Fruit fly (Drosophila melanogaster) whole organism, embryonic: ENCODE data around the gene Pink1.

ENCODE experiments used
- Adf1 ChIP-seq: fragments of 200-800 bp; sonication (Bioruptor generic); IDR thresholded peaks from 2 replicates; pipeline ENCODE4 v1.3.6; 2022; ENCODE audit warnings: missing biosample characterization, missing genetic modification characterization
- CG10543 ChIP-seq: fragments of 200-800 bp; sonication (Bioruptor generic); optimal IDR thresholded peaks from 3 replicates; lab custom pipeline; 2017; ENCODE audit warnings: missing biosample characterization, mild to moderate bottlenecking, missing genetic modification characterization, moderate library complexity
- CG11695 ChIP-seq: fragments of 200-800 bp; sonication (Bioruptor generic); IDR thresholded peaks from 3 replicates; pipeline ENCODE4 v1.3.6; 2022; ENCODE audit warnings: missing biosample characterization, missing genetic modification characterization
- CG1647 ChIP-seq: fragments of 200-800 bp; sonication (Bioruptor generic); optimal IDR thresholded peaks from 3 replicates; lab custom pipeline; 2016; ENCODE audit warnings: missing biosample characterization, missing genetic modification characterization
- CG17186 ChIP-seq: fragments of 200-800 bp; sonication (Bioruptor generic); optimal IDR thresholded peaks from 3 replicates; lab custom pipeline; 2017; ENCODE audit warnings: missing biosample characterization, missing genetic modification reagents, missing genetic modification characterization
- CG18011 ChIP-seq: fragments of 200-800 bp; sonication (Bioruptor generic); optimal IDR thresholded peaks from 2 replicates; lab custom pipeline; 2017; ENCODE audit warnings: missing biosample characterization, missing genetic modification characterization, mild to moderate bottlenecking, moderate library complexity, missing genotype
- CG18476 ChIP-seq: fragments of 200-800 bp; sonication (Bioruptor generic); optimal IDR thresholded peaks from 2 replicates; lab custom pipeline; 2016; ENCODE audit warnings: missing biosample characterization, mild to moderate bottlenecking, missing genetic modification characterization
- CG8924 ChIP-seq: fragments of 200-800 bp; optimal IDR thresholded peaks from 3 replicates; lab custom pipeline; 2019; ENCODE audit warnings: missing biosample characterization, mild to moderate bottlenecking, missing genetic modification characterization, moderate library complexity
- Deaf1 ChIP-seq: fragments of 200-800 bp; optimal IDR thresholded peaks from 3 replicates; lab custom pipeline; 2019; ENCODE audit warnings: missing biosample characterization, mild to moderate bottlenecking, missing genetic modification characterization, moderate library complexity
- Med ChIP-seq: fragments of 200-800 bp; sonication (Bioruptor generic); peaks from one replicate; lab custom pipeline; 2016; ENCODE audit warnings: missing biosample characterization, missing genetic modification characterization, mild to moderate bottlenecking, inconsistent platforms, moderate library complexity
- Pdp1 ChIP-seq, 2 experiments: fragments of 200-800 bp; sonication (Bioruptor generic); optimal IDR thresholded peaks; 3 replicates each; lab custom pipeline; 2016; ENCODE audit warnings: missing biosample characterization in 2 of 2, missing genetic modification characterization in 2 of 2, mild to moderate bottlenecking in 1 of 2, moderate library complexity in 1 of 2
- Rfx ChIP-seq: fragments of 200-800 bp; sonication (Bioruptor generic); IDR thresholded peaks from 2 replicates; pipeline ENCODE4 v1.3.6; 2022; ENCODE audit warnings: missing biosample characterization, missing genetic modification characterization
- Trl ChIP-seq, 3 experiments: fragments of >200 bp in 2 of 3; fragments of 200-800 bp in 1 of 3; sonication (Bioruptor generic) in 1 of 3; optimal IDR thresholded peaks; 2 replicates in 1 of 3; 3 replicates in 2 of 3; lab custom pipeline; 2016 to 2017; ENCODE audit warnings: missing biosample characterization in 1 of 3, missing genetic modification characterization in 1 of 3
- amos ChIP-seq: fragments of 200-800 bp; sonication (Bioruptor generic); IDR thresholded peaks from 2 replicates; pipeline ENCODE4 v1.3.6; 2022; ENCODE audit warnings: missing biosample characterization, missing genetic modification characterization; ENCODE audit not compliant: partially characterized antibody
- cad ChIP-seq: fragments of >200 bp; optimal IDR thresholded peaks from 2 replicates; lab custom pipeline; 2017; ENCODE audit warnings: missing biosample characterization, missing genetic modification characterization
- chm ChIP-seq: fragments of 200-800 bp; sonication (Bioruptor generic); IDR thresholded peaks from 2 replicates; pipeline ENCODE4 v1.3.6; 2022; ENCODE audit warnings: missing biosample characterization, missing genetic modification characterization
- crc ChIP-seq: fragments of 200-800 bp; sonication (Bioruptor generic); optimal IDR thresholded peaks from 2 replicates; lab custom pipeline; 2016; ENCODE audit warnings: missing biosample characterization, missing genetic modification characterization
- dysf ChIP-seq: fragments of 200-800 bp; sonication (Bioruptor generic); IDR thresholded peaks from 3 replicates; pipeline ENCODE4 v1.3.6; 2022; ENCODE audit warnings: missing biosample characterization, missing genetic modification characterization
- ewg ChIP-seq: fragments of 200-800 bp; sonication (Bioruptor generic); optimal IDR thresholded peaks from 3 replicates; lab custom pipeline; 2017; ENCODE audit warnings: mild to moderate bottlenecking, missing biosample characterization, missing genetic modification reagents, missing genetic modification characterization
- ftz-f1 ChIP-seq: fragments of 200-800 bp; sonication (Bioruptor generic); optimal IDR thresholded peaks from 2 replicates; lab custom pipeline; 2016; ENCODE audit warnings: missing biosample characterization, missing genetic modification characterization
- kah ChIP-seq: fragments of 200-800 bp; sonication (Bioruptor generic); optimal IDR thresholded peaks from 2 replicates; lab custom pipeline; 2018; ENCODE audit warnings: missing biosample characterization, mild to moderate bottlenecking, missing genetic modification characterization
- knrl ChIP-seq: fragments of 200-800 bp; sonication (Bioruptor generic); IDR thresholded peaks from 3 replicates; pipeline ENCODE4 v1.3.6; 2022; ENCODE audit warnings: missing biosample characterization, missing genetic modification characterization; ENCODE audit not compliant: partially characterized antibody
- lilli ChIP-seq: fragments of 200-800 bp; sonication (Bioruptor generic); optimal IDR thresholded peaks from 3 replicates; lab custom pipeline; 2016; ENCODE audit warnings: missing biosample characterization, missing genetic modification characterization
- mam ChIP-seq: fragments of 200-800 bp; sonication (Bioruptor generic); optimal IDR thresholded peaks from 3 replicates; lab custom pipeline; 2016; ENCODE audit warnings: missing biosample characterization, missing genetic modification characterization
- nerfin-1 ChIP-seq: fragments of 200-800 bp; sonication (Bioruptor generic); optimal IDR thresholded peaks from 3 replicates; lab custom pipeline; 2019; ENCODE audit warnings: missing biosample characterization, mild to moderate bottlenecking, missing genetic modification characterization, moderate library complexity
- oc ChIP-seq: fragments of 200-800 bp; sonication (Bioruptor generic); optimal IDR thresholded peaks from 2 replicates; lab custom pipeline; 2018; ENCODE audit warnings: missing biosample characterization, mild to moderate bottlenecking, missing genetic modification characterization, moderate library complexity
- onecut ChIP-seq: fragments of 200-800 bp; sonication (Bioruptor generic); IDR thresholded peaks from 2 replicates; pipeline ENCODE4 v1.3.6; 2022; ENCODE audit warnings: missing biosample characterization, missing genetic modification characterization
- otp ChIP-seq: fragments of 200-800 bp; sonication (Bioruptor generic); IDR thresholded peaks from 3 replicates; pipeline ENCODE4, ENCODE4 v1.3.6; 2022; ENCODE audit warnings: missing biosample characterization, missing genetic modification characterization
- pfk ChIP-seq: fragments of 200-800 bp; sonication (Bioruptor generic); optimal IDR thresholded peaks from 2 replicates; lab custom pipeline; 2018; ENCODE audit warnings: missing biosample characterization, mild to moderate bottlenecking, missing genetic modification characterization, moderate library complexity
- rib ChIP-seq: fragments of 200-800 bp; sonication (Bioruptor generic); IDR thresholded peaks from 2 replicates; pipeline ENCODE4 v1.3.6; 2022; ENCODE audit warnings: missing biosample characterization, missing genetic modification characterization
- scrt ChIP-seq: fragments of 200-800 bp; sonication (Bioruptor generic); optimal IDR thresholded peaks from 2 replicates; lab custom pipeline; 2018; ENCODE audit warnings: missing biosample characterization, mild to moderate bottlenecking, missing genetic modification characterization, moderate library complexity
- sd ChIP-seq: fragments of 200-800 bp; sonication (Bioruptor generic); optimal IDR thresholded peaks from 3 replicates; lab custom pipeline; 2018; ENCODE audit warnings: missing biosample characterization, mild to moderate bottlenecking, missing genetic modification characterization, moderate library complexity
- sens ChIP-seq: fragments of 200-800 bp; sonication (Bioruptor generic); peaks from one replicate; lab custom pipeline; 2016; ENCODE audit warnings: missing biosample characterization, missing genetic modification characterization
- seq ChIP-seq: fragments of 200-800 bp; sonication (Bioruptor generic); IDR thresholded peaks from 2 replicates; pipeline ENCODE4 v1.3.6; 2022; ENCODE audit warnings: missing biosample characterization, missing genetic modification characterization
- sim ChIP-seq: fragments of 200-800 bp; sonication (Bioruptor generic); IDR thresholded peaks from 2 replicates; pipeline ENCODE4 v1.3.6; 2022; ENCODE audit warnings: missing biosample characterization, missing genetic modification characterization
- so ChIP-seq: fragments of 200-800 bp; sonication (Bioruptor generic); IDR thresholded peaks from 3 replicates; pipeline ENCODE4 v1.3.6; 2022; ENCODE audit warnings: missing biosample characterization, missing genetic modification characterization
- tll ChIP-seq, 2 experiments: fragments of 200-800 bp in 1 of 2; fragments of >200 bp in 1 of 2; sonication (Bioruptor generic) in 1 of 2; optimal IDR thresholded peaks; 2 replicates each; lab custom pipeline; 2017 to 2019; ENCODE audit warnings: missing biosample characterization in 2 of 2, missing genetic modification characterization in 2 of 2, mild to moderate bottlenecking in 1 of 2, moderate library complexity in 1 of 2
- usp ChIP-seq: fragments of >200 bp; optimal IDR thresholded peaks from 2 replicates; lab custom pipeline; 2017; ENCODE audit warnings: missing biosample characterization, missing genetic modification characterization
- vnd ChIP-seq: fragments of 200-800 bp; sonication (Bioruptor generic); IDR thresholded peaks from 3 replicates; pipeline ENCODE4 v1.3.6; 2022; ENCODE audit warnings: missing biosample characterization, missing genetic modification characterization; ENCODE audit not compliant: partially characterized antibody
- zfh2 ChIP-seq: fragments of 200-800 bp; sonication (Bioruptor generic); optimal IDR thresholded peaks from 2 replicates; lab custom pipeline; 2016; ENCODE audit warnings: missing biosample characterization, missing genetic modification characterization

Gene Pink1

DNA sequence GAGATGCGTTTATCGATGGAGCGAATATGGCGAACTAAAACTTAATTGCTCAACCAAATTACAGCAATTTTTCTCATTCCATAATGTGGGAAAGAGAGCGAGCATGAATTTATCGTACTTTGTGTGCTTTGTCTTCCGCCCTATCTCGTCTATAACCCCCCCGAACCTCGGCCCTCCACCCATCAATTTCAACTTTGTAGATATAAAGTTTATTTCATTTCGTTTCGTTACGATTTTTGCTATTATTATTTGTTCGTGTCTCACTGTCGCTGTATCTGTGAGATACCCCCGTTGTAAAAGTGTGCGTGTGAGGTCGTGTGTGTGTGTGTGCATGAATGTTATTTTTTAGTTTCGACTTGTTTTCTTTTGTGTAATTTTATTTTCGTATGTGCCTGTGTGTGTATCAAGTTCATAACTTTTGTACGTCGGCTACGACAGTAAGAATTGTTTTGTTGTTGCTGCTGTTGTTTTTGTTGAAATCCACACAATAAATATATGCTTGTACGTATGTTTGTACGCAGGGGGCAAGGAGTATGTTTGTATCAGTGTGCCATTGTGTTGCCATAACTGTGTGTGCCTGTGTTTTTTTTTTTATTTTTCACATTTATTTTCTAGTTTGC, 25.1 kb downstream of the Pink1 start (continued):
- TF ChIP-seq Rfx (GFP tag; lab: Robert Waterston, UW): peak; percentile 20; the same call in 1 of the 2 replicates
- TF ChIP-seq CG8924 (tag; lab: Kevin White, UChicago): peak; percentile 24
- TF ChIP-seq CG1647: no peak
- TF ChIP-seq zfh2 (GFP tag; lab: Kevin White, UChicago): no peak
- TF ChIP-seq CG18011 (GFP tag; lab: Kevin White, UChicago): no peak
- TF ChIP-seq ewg (GFP tag; lab: Kevin White, UChicago): no peak
- no peak for TF ChIP-seq so
- no peak for TF ChIP-seq nerfin-1 (tag; lab: Kevin White, UChicago)
- no peak for TF ChIP-seq sim (GFP tag; lab: Robert Waterston, UW)
- no peak for TF ChIP-seq CG17186 (GFP tag; lab: Kevin White, UChicago)
- TF ChIP-seq lilli: no peak
- TF ChIP-seq dysf (GFP tag; lab: Robert Waterston, UW): no peak

DNA sequence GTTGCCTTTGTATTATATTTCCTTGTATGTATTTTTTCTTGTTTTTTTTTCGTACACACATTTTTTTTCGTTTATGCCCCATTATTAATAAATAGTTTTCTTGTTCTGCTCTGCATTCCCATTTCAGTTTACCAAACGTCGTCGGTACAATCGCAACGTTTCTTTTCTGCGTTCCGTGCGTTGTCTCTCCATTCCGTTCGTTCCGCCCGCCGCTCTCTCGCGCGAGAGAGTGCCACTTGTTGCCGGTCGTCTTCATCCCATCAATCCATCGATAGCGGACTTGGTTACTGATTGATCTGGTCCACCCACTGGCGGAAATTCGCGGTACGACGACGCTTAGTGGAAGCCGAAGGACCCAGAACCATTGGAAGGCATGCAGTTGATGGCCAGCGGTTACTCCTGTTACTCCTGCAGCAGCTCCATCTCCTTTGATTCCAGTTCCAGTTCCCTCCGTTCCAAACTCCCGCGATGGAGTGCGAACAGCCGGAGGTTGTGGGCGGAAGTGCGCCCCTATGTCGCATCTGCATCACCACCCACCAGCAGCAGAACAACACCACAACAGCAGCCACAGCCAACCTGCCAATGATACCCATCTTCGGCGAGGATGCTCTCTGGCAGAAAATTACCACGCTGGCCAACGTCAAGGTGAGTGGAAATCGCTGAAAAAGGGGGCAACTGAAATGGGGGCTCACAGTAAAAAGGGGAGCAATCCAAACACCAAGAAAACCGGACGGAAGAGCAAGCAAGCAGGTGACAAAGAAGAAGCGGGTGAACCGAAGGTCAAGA, 25.8 kb downstream of the Pink1 start:
- no peak for TF ChIP-seq knrl
- TF ChIP-seq kah (GFP tag; lab: Kevin White, UChicago): peak; percentile 74
- TF ChIP-seq oc (tag; lab: Kevin White, UChicago): no peak
- TF ChIP-seq rib: no peak
- no peak for TF ChIP-seq ftz-f1
- no peak for TF ChIP-seq Deaf1
- TF ChIP-seq mam (GFP tag; lab: Kevin White, UChicago): no peak
- peak; percentile 95 for TF ChIP-seq pfk (GFP tag; lab: Kevin White, UChicago)
- no peak for TF ChIP-seq cad (GFP tag; lab: Kevin White, UChicago)
- TF ChIP-seq Med (GFP tag; lab: Kevin White, UChicago): peak; percentile 32
- TF ChIP-seq Trl (optimal IDR thresholded peaks at IDR 0.05; lab: Kevin White, UChicago): peak; percentile 48 to 50
- no peak for TF ChIP-seq Trl (GFP tag; optimal IDR thresholded peaks at IDR 0.05; lab: Kevin White, UChicago)
- TF ChIP-seq usp (GFP tag; lab: Kevin White, UChicago): no peak
- TF ChIP-seq sens (GFP tag; lab: Kevin White, UChicago): peak; percentile 64
- TF ChIP-seq crc (GFP tag; lab: Kevin White, UChicago): no peak
- no peak for TF ChIP-seq otp (GFP tag; lab: Robert Waterston, UW)
- no peak for TF ChIP-seq sd (tag; lab: Kevin White, UChicago)
- no peak for TF ChIP-seq CG10543 (GFP tag; lab: Kevin White, UChicago)
- TF ChIP-seq CG18476 (GFP tag; lab: Kevin White, UChicago): no peak
- no peak for TF ChIP-seq Adf1 (GFP tag; lab: Robert Waterston, UW)
- 0 out of 2 replicates have a peak, but pooled peaks have one; percentile 10 for TF ChIP-seq chm
- TF ChIP-seq tll (GFP tag; optimal IDR thresholded peaks at IDR 0.05; lab: Kevin White, UChicago): no peak
- no peak for TF ChIP-seq seq (GFP tag; lab: Robert Waterston, UW)
- peak; percentile 22 for TF ChIP-seq scrt
- TF ChIP-seq CG11695 (GFP tag; lab: Robert Waterston, UW): no peak
- no peak for TF ChIP-seq amos

DNA sequence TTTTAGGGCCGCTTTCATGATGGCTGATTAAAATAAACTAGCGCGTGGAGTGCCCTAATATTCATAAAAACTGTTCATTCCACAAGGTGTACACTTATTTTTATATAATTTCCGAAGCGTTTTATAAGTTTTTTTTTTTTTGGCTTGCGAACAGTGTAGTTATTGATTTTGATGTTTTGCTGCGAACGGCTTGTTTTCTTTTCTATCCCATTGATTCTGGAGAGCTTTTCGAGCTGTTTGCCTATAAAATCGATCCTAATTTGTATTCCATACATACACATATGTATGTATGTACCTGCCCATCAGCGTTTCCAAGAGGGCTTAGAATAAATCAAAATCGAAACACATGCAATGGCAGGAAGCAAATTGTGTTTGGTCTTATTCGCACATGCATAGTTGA, 26.7 kb downstream of the Pink1 start:
- peak in 1 of 2 experiments; percentile 34 for TF ChIP-seq Pdp1 (GFP tag; optimal IDR thresholded peaks at IDR 0.05; lab: Kevin White, UChicago)
- peak; percentile 63 for TF ChIP-seq onecut (GFP tag; lab: Robert Waterston, UW)
- TF ChIP-seq vnd (GFP tag; lab: Robert Waterston, UW): no peak
